Worm (Caenorhabditis elegans): ENCODE data around the gene col-145.

Gene col-145

DNA sequence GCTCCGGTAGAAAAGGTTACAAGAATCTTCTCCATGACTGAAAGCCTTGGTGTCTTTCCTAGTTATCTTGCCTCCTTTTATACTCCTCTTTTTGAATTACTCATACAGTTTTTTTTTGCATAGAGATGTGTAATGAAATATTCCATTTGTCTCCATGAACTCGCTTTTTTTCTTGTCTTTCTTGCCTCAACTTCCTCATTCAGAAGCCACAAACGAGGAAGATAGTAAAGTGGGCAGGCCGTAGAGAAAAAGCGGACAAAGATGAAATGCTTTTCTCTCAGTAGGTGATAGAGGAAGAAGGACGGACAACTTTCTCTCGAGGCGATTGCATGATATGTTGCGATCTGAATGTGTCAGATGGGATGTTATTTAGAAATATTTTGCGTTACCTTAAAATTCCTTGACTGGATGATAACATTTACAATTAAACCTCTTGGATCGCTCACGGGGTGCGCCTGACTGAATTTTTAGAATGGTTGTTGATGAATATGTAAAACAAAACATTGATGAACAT lies at the start of gene col-145:
TSS of gene col-145 (minus strand) at position 51 of the 514 bp plus-strand sequence.
- peak; percentile 86 for TF ChIP-seq blmp-1 (tag; optimal IDR thresholded peaks at IDR 0.05)
- peak in 1 of 6 experiments; percentile 6 for TF ChIP-seq elt-3 (tag; optimal IDR thresholded peaks at IDR 0.05)
- TF ChIP-seq nhr-28 (tag; optimal IDR thresholded peaks at IDR 0.05): no peak
- no peak for TF ChIP-seq pag-3 (tag; optimal IDR thresholded peaks at IDR 0.05; ENCODE audit: borderline replicate concordance, insufficient read depth)
- peak; percentile 39 for TF ChIP-seq lin-14 (GFP tag; optimal IDR thresholded peaks at IDR 0.05)
- no peak for TF ChIP-seq egl-13 (tag; optimal IDR thresholded peaks at IDR 0.05)
- TF ChIP-seq fos-1 (tag; optimal IDR thresholded peaks at IDR 0.05): no peak
- TF ChIP-seq ceh-90 (tag; optimal IDR thresholded peaks at IDR 0.05): no peak
- peak; percentile 1 for TF ChIP-seq snu-23 (GFP tag; optimal IDR thresholded peaks at IDR 0.05)
- TF ChIP-seq mep-1 (tag; optimal IDR thresholded peaks at IDR 0.05): no peak
- no peak for TF ChIP-seq C16A3.4 (tag; optimal IDR thresholded peaks at IDR 0.05)
- TF ChIP-seq nhr-19 (GFP tag; conservative IDR thresholded peaks at IDR 0.05): no peak
- no peak for TF ChIP-seq nhr-71 (tag; optimal IDR thresholded peaks at IDR 0.05)
- peak; percentile 5 for TF ChIP-seq nhr-85 (tag)
- no peak for TF ChIP-seq hpl-2 (GFP tag; optimal IDR thresholded peaks at IDR 0.05)

DNA sequence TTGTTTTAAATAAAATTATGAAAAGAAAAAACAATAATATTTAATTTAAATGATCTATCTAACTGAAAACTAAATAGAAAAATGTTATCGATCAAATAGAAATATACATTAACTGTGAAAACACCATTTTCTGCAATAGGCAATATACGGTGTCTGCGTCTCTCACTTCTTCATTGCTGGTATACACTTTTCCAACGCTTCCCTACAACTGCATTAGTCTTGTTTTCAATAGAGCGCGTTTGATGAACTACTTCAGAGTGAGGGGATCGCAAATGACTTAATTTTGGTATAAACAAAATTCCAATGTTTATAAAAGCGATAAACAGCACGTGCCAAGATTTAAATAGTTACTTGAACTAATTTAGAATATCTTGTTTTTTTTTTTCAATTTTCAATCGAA lies 49.7 kb upstream of the col-145 start:
- TF ChIP-seq mef-2 (tag; optimal IDR thresholded peaks at IDR 0.05): no peak
- no peak for TF ChIP-seq ceh-8 (GFP tag; optimal IDR thresholded peaks at IDR 0.05)
- TF ChIP-seq unc-98 (GFP tag; IDR thresholded peaks at IDR 0.05): no peak
- no peak for TF ChIP-seq hlh-4 (tag; optimal IDR thresholded peaks at IDR 0.05)
- peak in 1 of 2 experiments; percentile 60 for TF ChIP-seq mdl-1 (tag; optimal IDR thresholded peaks at IDR 0.05)
- TF ChIP-seq mep-1 (tag; optimal IDR thresholded peaks at IDR 0.05): peak; percentile 91
- TF ChIP-seq dpl-1 (GFP tag; optimal IDR thresholded peaks at IDR 0.05): peak; percentile 36 to 75 (median 41)
- peak; percentile 47 for TF ChIP-seq skn-1 (tag; optimal IDR thresholded peaks at IDR 0.05)
- peak; percentile 9 for TF ChIP-seq vab-15 (tag; optimal IDR thresholded peaks at IDR 0.05)
- peak in 2 of 3 experiments; percentile 18 to 72 for TF ChIP-seq ceh-82 (tag; optimal IDR thresholded peaks at IDR 0.05)
- TF ChIP-seq sup-37 (GFP tag; optimal IDR thresholded peaks at IDR 0.05): no peak
- TF ChIP-seq efl-1 (optimal IDR thresholded peaks at IDR 0.05): peak; percentile 65 to 66
- peak; percentile 56 to 64 for TF ChIP-seq efl-1 (GFP tag; optimal IDR thresholded peaks at IDR 0.05 in 1 of 2)
- TF ChIP-seq snu-23 (GFP tag; optimal IDR thresholded peaks at IDR 0.05): peak; percentile 73
- peak; percentile 23 for TF ChIP-seq nhr-85 (tag)
- no peak for TF ChIP-seq unc-86 (tag; optimal IDR thresholded peaks at IDR 0.05)
- peak; percentile 65 for TF ChIP-seq nhr-20 (tag; optimal IDR thresholded peaks at IDR 0.05)
- peak; percentile 5 for TF ChIP-seq tbx-2 (tag; optimal IDR thresholded peaks at IDR 0.05)
- no peak for TF ChIP-seq egl-13 (tag; optimal IDR thresholded peaks at IDR 0.05)
- TF ChIP-seq nhr-77 (tag; optimal IDR thresholded peaks at IDR 0.05): no peak
- peak; percentile 63 for TF ChIP-seq snpc-4 (tag; optimal IDR thresholded peaks at IDR 0.05)
- TF ChIP-seq nhr-71 (tag; optimal IDR thresholded peaks at IDR 0.05): peak; percentile 59
- TF ChIP-seq zip-4 (GFP tag; optimal IDR thresholded peaks at IDR 0.05): no peak
- TF ChIP-seq elt-3 (tag; optimal IDR thresholded peaks at IDR 0.05): peak in 1 of 6 experiments; percentile 48
- peak; percentile 28 for TF ChIP-seq lir-3 (tag; optimal IDR thresholded peaks at IDR 0.05; ENCODE audit: poor library complexity)
- TF ChIP-seq blmp-1 (tag; optimal IDR thresholded peaks at IDR 0.05): peak; percentile 70
- peak; percentile 44 for TF ChIP-seq lin-13 (GFP tag; optimal IDR thresholded peaks at IDR 0.05)
- peak; percentile 73 for TF ChIP-seq C16A3.4 (tag; optimal IDR thresholded peaks at IDR 0.05)
- peak; percentile 41 for TF ChIP-seq swsn-7 (tag; optimal IDR thresholded peaks at IDR 0.05)
- TF ChIP-seq lin-15B (tag; optimal IDR thresholded peaks at IDR 0.05): peak; percentile 68
- no peak for TF ChIP-seq egl-27 (tag; optimal IDR thresholded peaks at IDR 0.05)
- TF ChIP-seq efl-3 (GFP tag; optimal IDR thresholded peaks at IDR 0.05): no peak
- no peak for TF ChIP-seq irx-1 (tag; optimal IDR thresholded peaks at IDR 0.05)
- TF ChIP-seq aha-1 (tag; optimal IDR thresholded peaks at IDR 0.05): no peak
- TF ChIP-seq xbp-1 (tag; optimal IDR thresholded peaks at IDR 0.05): peak; percentile 23
- TF ChIP-seq lsy-2 (tag; optimal IDR thresholded peaks at IDR 0.05): peak; percentile 48 to 84
- peak; percentile 36 for TF ChIP-seq rnt-1 (tag; optimal IDR thresholded peaks at IDR 0.05)
- TF ChIP-seq mab-9 (GFP tag; IDR thresholded peaks at IDR 0.05): no peak
- peak; percentile 4 for TF ChIP-seq fos-1 (tag; optimal IDR thresholded peaks at IDR 0.05)
- peak; percentile 38 for TF ChIP-seq nhr-47 (tag; optimal IDR thresholded peaks at IDR 0.05)
- TF ChIP-seq lin-35 (GFP tag; optimal IDR thresholded peaks at IDR 0.05): peak; percentile 66 to 84
- peak; percentile 90 for TF ChIP-seq lin-14 (GFP tag; optimal IDR thresholded peaks at IDR 0.05)
